Worm (Caenorhabditis elegans): Measurements from ENCODE around the gene sea-1.

- no peak for TF ChIP-seq B0310.2 (tag; optimal IDR thresholded peaks at IDR 0.05)
- no peak for TF ChIP-seq flt-1 (GFP tag; IDR thresholded peaks at IDR 0.05)
Measured at ce11 chrII:3694664-3695063, 21.3 kb upstream of the sea-1 start, which contains the start of gene srx-102.
